Fruit fly (Drosophila melanogaster) whole organism, pupa: ENCODE measurements around the gene CG10973.

ENCODE experiments used
- CG10348 ChIP-seq: fragments of 200-800 bp; sonication (Bioruptor generic); IDR thresholded peaks from 2 replicates; pipeline ENCODE4 v1.3.6; 2022; ENCODE audit warnings: missing biosample characterization, missing genetic modification characterization
- CG12605 ChIP-seq: fragments of 200-800 bp; sonication (Bioruptor generic); IDR thresholded peaks from 2 replicates; pipeline ENCODE4 v1.3.6; 2022; ENCODE audit warnings: missing biosample characterization, missing genetic modification characterization
- CG13204 ChIP-seq: fragments of 200-800 bp; sonication (Bioruptor generic); optimal IDR thresholded peaks from 2 replicates; lab custom pipeline; 2018; ENCODE audit warnings: missing biosample characterization, mild to moderate bottlenecking, missing genetic modification characterization, moderate library complexity
- CG14655 ChIP-seq: fragments of 200-800 bp; sonication (Bioruptor generic); optimal IDR thresholded peaks from 3 replicates; lab custom pipeline; 2017; ENCODE audit warnings: mild to moderate bottlenecking, missing biosample characterization, missing genetic modification reagents, missing genetic modification characterization
- CG15710 ChIP-seq: fragments of 200-800 bp; sonication (Bioruptor generic); optimal IDR thresholded peaks from 2 replicates; lab custom pipeline; 2018; ENCODE audit warnings: missing biosample characterization, mild to moderate bottlenecking, missing genetic modification characterization, moderate library complexity
- CG17806 ChIP-seq: fragments of 200-800 bp; sonication (Bioruptor generic); optimal IDR thresholded peaks from 2 replicates; lab custom pipeline; 2018; ENCODE audit warnings: missing biosample characterization, mild to moderate bottlenecking, missing genetic modification characterization, moderate library complexity
- CG32121 ChIP-seq: fragments of 200-800 bp; sonication (Bioruptor generic); IDR thresholded peaks from 2 replicates; pipeline ENCODE4 v1.3.6; 2022; ENCODE audit warnings: missing biosample characterization, missing genetic modification characterization
- CG34367 ChIP-seq: fragments of 200-800 bp; sonication (Bioruptor generic); optimal IDR thresholded peaks from 2 replicates; lab custom pipeline; 2018; ENCODE audit warnings: missing biosample characterization, mild to moderate bottlenecking, missing genetic modification characterization
- CG4496 ChIP-seq: fragments of 200-800 bp; sonication (Bioruptor generic); IDR thresholded peaks from 3 replicates; pipeline ENCODE4 v1.3.6; 2022; ENCODE audit warnings: missing biosample characterization, missing genetic modification characterization
- CG8159 ChIP-seq: fragments of 200-800 bp; sonication (Bioruptor generic); optimal IDR thresholded peaks from 3 replicates; lab custom pipeline; 2018; ENCODE audit warnings: missing biosample characterization, mild to moderate bottlenecking, missing genetic modification characterization, moderate library complexity
- CG8301 ChIP-seq: fragments of 200-800 bp; sonication (Bioruptor generic); optimal IDR thresholded peaks from 2 replicates; lab custom pipeline; 2018; ENCODE audit warnings: missing biosample characterization, mild to moderate bottlenecking, missing genetic modification characterization
- CG9948 ChIP-seq: fragments of 200-800 bp; sonication (Bioruptor generic); optimal IDR thresholded peaks from 2 replicates; lab custom pipeline; 2018; ENCODE audit warnings: missing biosample characterization, mild to moderate bottlenecking, missing genetic modification characterization, moderate library complexity
- D1 ChIP-seq: fragments of 200-800 bp; sonication (Bioruptor generic); optimal IDR thresholded peaks from 2 replicates; lab custom pipeline; 2018; ENCODE audit warnings: missing biosample characterization, mild to moderate bottlenecking, missing genetic modification characterization, moderate library complexity
- EcR ChIP-seq: fragments of 200-800 bp; sonication (Bioruptor generic); optimal IDR thresholded peaks from 3 replicates; lab custom pipeline; 2019; ENCODE audit warnings: missing biosample characterization, missing genetic modification characterization, mild to moderate bottlenecking, moderate library complexity, missing genetic modification reagents
- Ets98B ChIP-seq: fragments of 200-800 bp; sonication (Bioruptor generic); IDR thresholded peaks from 2 replicates; pipeline ENCODE4 v1.3.6; 2022; ENCODE audit warnings: missing biosample characterization, missing genetic modification characterization
- Pif1A ChIP-seq: fragments of 200-800 bp; sonication (Bioruptor generic); optimal IDR thresholded peaks from 3 replicates; lab custom pipeline; 2016; ENCODE audit warnings: missing biosample characterization, missing genetic modification characterization
- Pif1B ChIP-seq: fragments of 200-800 bp; sonication (Bioruptor generic); optimal IDR thresholded peaks from 3 replicates; lab custom pipeline; 2016; ENCODE audit warnings: missing biosample characterization, missing genetic modification characterization
- Snoo ChIP-seq: fragments of 200-800 bp; sonication (Bioruptor generic); optimal IDR thresholded peaks from 3 replicates; lab custom pipeline; 2017; ENCODE audit warnings: missing biosample characterization, mild to moderate bottlenecking, missing genetic modification characterization, inconsistent platforms
- fd96Ca ChIP-seq: fragments of 200-800 bp; sonication (Bioruptor generic); IDR thresholded peaks from 3 replicates; pipeline ENCODE4 v1.3.6; 2022; ENCODE audit warnings: missing biosample characterization, missing genetic modification characterization
- gl ChIP-seq: fragments of 200-800 bp; sonication (Bioruptor generic); optimal IDR thresholded peaks from 2 replicates; lab custom pipeline; 2018; ENCODE audit warnings: missing biosample characterization, mild to moderate bottlenecking, missing genetic modification characterization
- rn ChIP-seq: fragments of 200-800 bp; sonication (Bioruptor generic); IDR thresholded peaks from 2 replicates; pipeline ENCODE4 v1.3.6; 2022; ENCODE audit warnings: missing biosample characterization, missing genetic modification characterization

CG10973 gene

dm6 chr3L:12704335-12704734 lies 50.2 kb downstream of the CG10973 start:
- TF ChIP-seq D1 (tag; lab: Kevin White, UChicago) (no peak), CG34367 (tag; lab: Kevin White, UChicago) (no peak), CG4496 (no peak), CG15710 (no peak), CG10348 (GFP tag; lab: Robert Waterston, UW) (no peak), CG32121 (no peak), CG17806 (tag; lab: Kevin White, UChicago) (no peak), Pif1A (GFP tag; lab: Kevin White, UChicago) (no peak), gl (no peak), Pif1B (GFP tag; lab: Kevin White, UChicago) (no peak), rn (GFP tag; lab: Robert Waterston, UW) (no peak), CG9948 (tag; lab: Kevin White, UChicago) (no peak), Snoo (no peak), Ets98B (GFP tag; lab: Robert Waterston, UW) (no peak), CG8159 (tag; lab: Kevin White, UChicago) (no peak), CG8301 (tag; lab: Kevin White, UChicago) (no peak)

DNA sequence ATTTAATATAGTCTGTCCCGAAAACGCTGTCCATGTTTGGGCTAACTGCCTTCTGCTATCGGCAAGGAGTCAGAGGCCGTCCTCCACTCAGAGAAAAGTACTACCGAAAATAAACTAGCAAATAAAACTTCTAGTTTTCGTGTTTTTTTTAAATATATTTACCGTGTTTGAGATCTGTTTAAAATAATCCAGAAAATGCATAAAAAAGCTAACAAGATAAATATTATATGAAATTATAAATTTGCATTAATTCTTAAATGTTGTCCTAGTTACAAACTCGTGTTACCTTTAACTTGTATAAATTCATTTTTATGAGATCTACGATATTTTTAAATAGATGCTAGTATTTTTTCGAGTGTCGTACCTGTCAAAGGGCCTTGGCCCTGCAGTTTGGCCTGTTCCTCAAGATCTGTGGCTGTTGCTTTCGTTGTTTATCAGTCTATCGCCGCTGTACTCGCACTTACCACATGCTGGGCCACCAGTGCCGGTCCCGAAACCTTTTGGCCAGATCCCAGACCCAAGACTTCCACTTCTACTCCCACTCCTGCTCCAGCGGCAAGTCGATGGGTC lies 51.0 kb downstream of the CG10973 start:
- no peak for TF ChIP-seq CG32121
- no peak for TF ChIP-seq CG13204
- TF ChIP-seq CG14655 (GFP tag; lab: Kevin White, UChicago), result peak; percentile 50
- peak; percentile 0 for TF ChIP-seq CG8301 (tag; lab: Kevin White, UChicago)
- no peak for TF ChIP-seq CG4496
- no peak for TF ChIP-seq rn (GFP tag; lab: Robert Waterston, UW)
- peak; percentile 58 for TF ChIP-seq D1 (tag; lab: Kevin White, UChicago)
- TF ChIP-seq CG34367 (tag; lab: Kevin White, UChicago), result no peak
- TF ChIP-seq CG9948 (tag; lab: Kevin White, UChicago), result peak; percentile 67
- TF ChIP-seq CG8159 (tag; lab: Kevin White, UChicago), result peak; percentile 81
- TF ChIP-seq CG15710, result peak; percentile 16
- peak; percentile 52 for TF ChIP-seq CG17806 (tag; lab: Kevin White, UChicago)
- no peak for TF ChIP-seq gl
- TF ChIP-seq CG10348 (GFP tag; lab: Robert Waterston, UW), result no peak
- TF ChIP-seq Pif1B (GFP tag; lab: Kevin White, UChicago), result peak; percentile 27
- TF ChIP-seq CG12605, result no peak
- no peak for TF ChIP-seq fd96Ca (GFP tag; lab: Robert Waterston, UW)
- no peak for TF ChIP-seq EcR (GFP tag; lab: Kevin White, UChicago)
- no peak for TF ChIP-seq Ets98B (GFP tag; lab: Robert Waterston, UW)
- TF ChIP-seq Snoo, result peak; percentile 33
- peak; percentile 27 for TF ChIP-seq Pif1A (GFP tag; lab: Kevin White, UChicago)
- TF ChIP-seq, all 21 proteins: peak for 10
